Fruit fly (Drosophila melanogaster) whole organism, wandering third instar larva: ENCODE measurements around the gene da.

Source experiments
- Abd-B ChIP-seq: fragments of >200 bp; optimal IDR thresholded peaks from 2 replicates; lab custom pipeline; 2017; ENCODE audit warnings: missing biosample characterization, missing genetic modification characterization
- CG32264 ChIP-seq: fragments of 200-800 bp; sonication (Bioruptor generic); optimal IDR thresholded peaks from 2 replicates; lab custom pipeline; 2016; ENCODE audit warnings: missing biosample characterization, missing genetic modification characterization
- CG9705 ChIP-seq: fragments of 200-800 bp; sonication (Bioruptor generic); optimal IDR thresholded peaks from 2 replicates; lab custom pipeline; 2018; ENCODE audit warnings: missing biosample characterization, mild to moderate bottlenecking, missing genetic modification characterization
- CrebA ChIP-seq: fragments of 200-800 bp; sonication (Bioruptor generic); optimal IDR thresholded peaks from 2 replicates; lab custom pipeline; 2016; ENCODE audit warnings: missing biosample characterization, mild to moderate bottlenecking, missing genetic modification characterization, borderline replicate concordance
- Dfd ChIP-seq: fragments of >200 bp; optimal IDR thresholded peaks from 2 replicates; lab custom pipeline; 2017; ENCODE audit warnings: missing biosample characterization, missing genetic modification characterization
- Dif ChIP-seq: fragments of 200-275, 200-300 bp; sonication (Bioruptor generic); optimal IDR thresholded peaks from 2 replicates; lab custom pipeline; 2018; ENCODE audit warnings: missing biosample characterization, missing genetic modification characterization; ENCODE audit not compliant: partially characterized antibody
- GATAd ChIP-seq: sonication (Bioruptor generic); optimal IDR thresholded peaks from 2 replicates; lab custom pipeline; 2016; ENCODE audit warnings: missing biosample characterization, missing genetic modification characterization
- HLH106 ChIP-seq: fragments of 200-800 bp; optimal IDR thresholded peaks from 3 replicates; lab custom pipeline; 2019; ENCODE audit warnings: missing biosample characterization, mild to moderate bottlenecking, missing genetic modification characterization, moderate library complexity
- Hnf4 ChIP-seq: fragments of 200-800 bp; sonication (Bioruptor generic); optimal IDR thresholded peaks from 2 replicates; lab custom pipeline; 2016; ENCODE audit warnings: missing biosample characterization, mild to moderate bottlenecking, missing genetic modification characterization
- Hr78 ChIP-seq: fragments of >200 bp; optimal IDR thresholded peaks from 2 replicates; lab custom pipeline; 2017; ENCODE audit warnings: missing biosample characterization, missing genetic modification characterization
- Hr83 ChIP-seq: fragments of 200-300 bp; sonication (Bioruptor generic); optimal IDR thresholded peaks from 2 replicates; lab custom pipeline; 2016; ENCODE audit warnings: missing biosample characterization, mild to moderate bottlenecking, missing genetic modification characterization, moderate library complexity; ENCODE audit not compliant: poor library complexity, severe bottlenecking
- Jra ChIP-seq: sonication (Bioruptor generic); optimal IDR thresholded peaks from 2 replicates; lab custom pipeline; 2016; ENCODE audit warnings: missing biosample characterization, missing genetic modification characterization
- Mio ChIP-seq: sonication (Bioruptor generic); optimal IDR thresholded peaks from 2 replicates; lab custom pipeline; 2016; ENCODE audit warnings: missing biosample characterization, missing genetic modification characterization
- Myc ChIP-seq: fragments of >200 bp; optimal IDR thresholded peaks from 2 replicates; lab custom pipeline; 2017
- N ChIP-seq: fragments of >200 bp; optimal IDR thresholded peaks from 2 replicates; lab custom pipeline; 2018; ENCODE audit warnings: missing biosample characterization, missing external identifiers, missing genetic modification characterization
- OdsH ChIP-seq: fragments of 200-800 bp; sonication (Bioruptor generic); optimal IDR thresholded peaks from 2 replicates; lab custom pipeline; 2016; ENCODE audit warnings: missing biosample characterization, mild to moderate bottlenecking, missing genetic modification characterization
- Rel ChIP-seq, 2 experiments: fragments of 200-800 bp; sonication (Bioruptor generic) in 1 of 2; optimal IDR thresholded peaks; 2 replicates in 1 of 2; 3 replicates in 1 of 2; lab custom pipeline; 2016 to 2019; ENCODE audit warnings: mild to moderate bottlenecking in 2 of 2, missing biosample characterization in 2 of 2, missing genetic modification characterization in 2 of 2, moderate library complexity in 1 of 2
- Sp1 ChIP-seq: fragments of 200-800 bp; sonication (Bioruptor generic); optimal IDR thresholded peaks from 3 replicates; lab custom pipeline; 2019; ENCODE audit warnings: missing biosample characterization, mild to moderate bottlenecking, missing genetic modification characterization, moderate library complexity
- Vsx2 ChIP-seq: fragments of 200-300, 225-300 bp; sonication (Bioruptor generic); optimal IDR thresholded peaks from 2 replicates; lab custom pipeline; 2018; ENCODE audit warnings: missing biosample characterization, missing genetic modification characterization; ENCODE audit not compliant: partially characterized antibody
- br ChIP-seq: fragments of 200-800 bp; sonication (Bioruptor generic); optimal IDR thresholded peaks from 2 replicates; lab custom pipeline; 2016; ENCODE audit warnings: missing biosample characterization, missing genetic modification characterization
- brk ChIP-seq: fragments of 200-800 bp; sonication (Bioruptor generic); optimal IDR thresholded peaks from 2 replicates; lab custom pipeline; 2016; ENCODE audit warnings: missing biosample characterization, mild to moderate bottlenecking, missing genetic modification characterization
- dl ChIP-seq, 2 experiments: fragments of 175-275, 200-275 bp in 1 of 2; fragments of 200-275 bp in 1 of 2; sonication (Bioruptor generic); optimal IDR thresholded peaks; lab custom pipeline; 2018; ENCODE audit warnings: mild to moderate bottlenecking in 2 of 2, missing biosample characterization in 2 of 2, missing genetic modification characterization in 2 of 2, moderate library complexity in 2 of 2; ENCODE audit not compliant: partially characterized antibody in 2 of 2, insufficient read depth in 1 of 2
- dmrt93B ChIP-seq: fragments of 200-800 bp; sonication (Bioruptor generic); optimal IDR thresholded peaks from 2 replicates; lab custom pipeline; 2018; ENCODE audit warnings: missing biosample characterization, mild to moderate bottlenecking, missing genetic modification characterization
- dsf ChIP-seq: sonication (Bioruptor generic); optimal IDR thresholded peaks from 2 replicates; lab custom pipeline; 2016; ENCODE audit warnings: missing biosample characterization, missing genetic modification characterization, borderline replicate concordance
- ey ChIP-seq: fragments of 200-800 bp; sonication (Bioruptor generic); optimal IDR thresholded peaks from 2 replicates; lab custom pipeline; 2016; ENCODE audit warnings: missing biosample characterization, missing genetic modification characterization
- foxo ChIP-seq, 2 experiments: fragments of 200-800 bp; sonication (Bioruptor generic); optimal IDR thresholded peaks; 2 replicates in 1 of 2; 3 replicates in 1 of 2; lab custom pipeline; 2016 to 2017; ENCODE audit warnings: missing biosample characterization in 2 of 2, missing genetic modification characterization in 2 of 2
- fru ChIP-seq: fragments of 200-800 bp; sonication (Bioruptor generic); optimal IDR thresholded peaks from 3 replicates; lab custom pipeline; 2016; ENCODE audit warnings: missing biosample characterization, mild to moderate bottlenecking, missing genetic modification characterization
- h ChIP-seq: fragments of 200-800 bp; sonication (Bioruptor generic); optimal IDR thresholded peaks from 3 replicates; lab custom pipeline; 2016; ENCODE audit warnings: missing biosample characterization, mild to moderate bottlenecking, missing genetic modification characterization
- jim ChIP-seq: fragments of 175-275, 200-325 bp; sonication (Bioruptor generic); optimal IDR thresholded peaks from 2 replicates; lab custom pipeline; 2016; ENCODE audit warnings: missing biosample characterization, mild to moderate bottlenecking, missing genetic modification characterization
- lola ChIP-seq: fragments of >200 bp; optimal IDR thresholded peaks from 2 replicates; lab custom pipeline; 2017; ENCODE audit warnings: missing biosample characterization, missing genetic modification characterization
- pan ChIP-seq: fragments of >200 bp; optimal IDR thresholded peaks from 2 replicates; lab custom pipeline; 2017
- psq ChIP-seq: fragments of 200-800 bp; sonication (Bioruptor generic); optimal IDR thresholded peaks from 3 replicates; lab custom pipeline; 2017; ENCODE audit warnings: missing biosample characterization, mild to moderate bottlenecking, missing genetic modification characterization, moderate library complexity
- rgr ChIP-seq: fragments of 200-800 bp; sonication (Bioruptor generic); optimal IDR thresholded peaks from 3 replicates; lab custom pipeline; 2016; ENCODE audit warnings: missing biosample characterization, mild to moderate bottlenecking, missing genetic modification characterization
- sage ChIP-seq: fragments of 200-800 bp; sonication (Bioruptor generic); optimal IDR thresholded peaks from 2 replicates; lab custom pipeline; 2016; ENCODE audit warnings: missing biosample characterization, mild to moderate bottlenecking, missing genetic modification characterization
- sv ChIP-seq: fragments of 200-800 bp; sonication (Bioruptor generic); optimal IDR thresholded peaks from 3 replicates; lab custom pipeline; 2016; ENCODE audit warnings: missing biosample characterization, missing genetic modification characterization
- tai ChIP-seq: sonication (Bioruptor generic); optimal IDR thresholded peaks from 2 replicates; lab custom pipeline; 2016; ENCODE audit warnings: missing biosample characterization, missing genetic modification characterization
- usp ChIP-seq: fragments of >200 bp; optimal IDR thresholded peaks from 2 replicates; lab custom pipeline; 2017; ENCODE audit warnings: missing biosample characterization, missing genetic modification characterization
- woc ChIP-seq: sonication (Bioruptor generic); optimal IDR thresholded peaks from 2 replicates; lab custom pipeline; 2016; ENCODE audit warnings: missing biosample characterization, mild to moderate bottlenecking, missing genetic modification characterization

Gene da

dm6 chr2L:10430802-10431476, 43.0 kb downstream of the da start, which contains the start of the genes Bug22 and TfIIB:
Bug22 (minus strand) TSS chr2L:10430918.
TfIIB (plus strand) TSS chr2L:10431338.
- TF ChIP-seq fru (GFP tag; lab: Kevin White, UChicago) = no peak
- peak; percentile 70 for TF ChIP-seq ey (GFP tag; lab: Kevin White, UChicago)
- no peak for TF ChIP-seq h (GFP tag; lab: Kevin White, UChicago)
- TF ChIP-seq brk (GFP tag; lab: Kevin White, UChicago) = no peak
- no peak for TF ChIP-seq foxo (GFP tag; optimal IDR thresholded peaks at IDR 0.05; lab: Kevin White, UChicago)
- TF ChIP-seq GATAd = no peak
- no peak for TF ChIP-seq dmrt93B (GFP tag; lab: Kevin White, UChicago)
- TF ChIP-seq Hnf4 (GFP tag; lab: Kevin White, UChicago) = peak; percentile 79
- peak; percentile 94 for TF ChIP-seq Hr83 (GFP tag; lab: Kevin White, UChicago)
- no peak for TF ChIP-seq Myc (lab: Kevin White, UChicago)
- no peak for TF ChIP-seq CrebA (GFP tag; lab: Kevin White, UChicago)
- TF ChIP-seq pan (lab: Kevin White, UChicago) = no peak
- TF ChIP-seq N (GFP tag; lab: Kevin White, UChicago) = no peak
- TF ChIP-seq sv = peak; percentile 63
- TF ChIP-seq psq (GFP tag; lab: Kevin White, UChicago) = peak; percentile 62
- no peak for TF ChIP-seq CG32264 (GFP tag; lab: Kevin White, UChicago)
- peak; percentile 69 for TF ChIP-seq OdsH (GFP tag; lab: Kevin White, UChicago)
- TF ChIP-seq usp (GFP tag; lab: Kevin White, UChicago) = no peak
- TF ChIP-seq CG9705 (GFP tag; lab: Kevin White, UChicago) = peak; percentile 60
- TF ChIP-seq tai (GFP tag; lab: Kevin White, UChicago) = no peak
- TF ChIP-seq HLH106 (tag; lab: Kevin White, UChicago) = peak; percentile 65
- no peak for TF ChIP-seq Dif (GFP tag; lab: Kevin White, UChicago)
- peak; percentile 86 for TF ChIP-seq woc (GFP tag; lab: Kevin White, UChicago)
- TF ChIP-seq Vsx2 (GFP tag; lab: Kevin White, UChicago) = no peak
- no peak for TF ChIP-seq dl (GFP tag; optimal IDR thresholded peaks at IDR 0.05; lab: Kevin White, UChicago; ENCODE audit: insufficient read depth in 1 of 2, partially characterized antibody in 2 of 2)
- peak; percentile 72 for TF ChIP-seq rgr (GFP tag; lab: Kevin White, UChicago)
- no peak for TF ChIP-seq Abd-B
- TF ChIP-seq dsf (GFP tag; lab: Kevin White, UChicago) = peak; percentile 50
- TF ChIP-seq jim = peak; percentile 13
- TF ChIP-seq Hr78 = no peak
- TF ChIP-seq lola (GFP tag; lab: Kevin White, UChicago) = no peak
- no peak for TF ChIP-seq Mio
- no peak for TF ChIP-seq Sp1 (GFP tag; lab: Kevin White, UChicago)
- TF ChIP-seq Rel (GFP tag; optimal IDR thresholded peaks at IDR 0.05; lab: Kevin White, UChicago) = no peak
- no peak for TF ChIP-seq Rel (tag; optimal IDR thresholded peaks at IDR 0.05; lab: Kevin White, UChicago)
- TF ChIP-seq Jra = peak; percentile 66
- no peak for TF ChIP-seq sage (GFP tag; lab: Kevin White, UChicago)
- no peak for TF ChIP-seq br
- no peak for TF ChIP-seq Dfd (GFP tag; lab: Kevin White, UChicago)

dm6 chr2L:10435606-10436160, 47.8 kb downstream of the da start, which contains the start of the genes TBC1D16 and holn1:
TBC1D16 (minus strand) TSS chr2L:10435656.
holn1 (plus strand) TSS chr2L:10435995.
- TF ChIP-seq CG9705 (GFP tag; lab: Kevin White, UChicago) (no peak), br (no peak), woc (GFP tag; lab: Kevin White, UChicago) (no peak), fru (GFP tag; lab: Kevin White, UChicago) (no peak), brk (GFP tag; lab: Kevin White, UChicago) (no peak), jim (no peak), OdsH (GFP tag; lab: Kevin White, UChicago) (no peak)
